Worm (Caenorhabditis elegans) whole organism, late embryonic: ENCODE data around the gene nhr-134.

Experiments used
- Y22D7AL.16 ChIP-seq: sonication (generic microtip); optimal IDR thresholded peaks from 2 replicates; lab custom pipeline; 2016; ENCODE audit warnings: missing genetic modification characterization, missing compliant biosample characterization
- pqm-1 ChIP-seq: sonication (generic microtip); optimal IDR thresholded peaks from 2 replicates; lab custom pipeline; 2016; ENCODE audit warnings: missing genetic modification characterization, missing compliant biosample characterization
- unc-86 ChIP-seq: sonication (generic microtip); optimal IDR thresholded peaks from 2 replicates; lab custom pipeline; 2016; ENCODE audit warnings: missing genetic modification characterization, missing compliant biosample characterization

- TF ChIP-seq unc-86 (tag; lab: Kevin White, UChicago), result no peak
- TF ChIP-seq pqm-1 (tag; lab: Kevin White, UChicago), result no peak
- TF ChIP-seq Y22D7AL.16, result no peak
Observed at ce11 chrV:2191122-2191521, 39.9 kb upstream of the nhr-134 start, which contains the start of gene srbc-42.
